Fruit fly (Drosophila melanogaster): ENCODE data around the gene promL.
A peak's percentile ranks its signal among the peaks of the same experiment; 100 is the strongest.

Gene promL

DNA sequence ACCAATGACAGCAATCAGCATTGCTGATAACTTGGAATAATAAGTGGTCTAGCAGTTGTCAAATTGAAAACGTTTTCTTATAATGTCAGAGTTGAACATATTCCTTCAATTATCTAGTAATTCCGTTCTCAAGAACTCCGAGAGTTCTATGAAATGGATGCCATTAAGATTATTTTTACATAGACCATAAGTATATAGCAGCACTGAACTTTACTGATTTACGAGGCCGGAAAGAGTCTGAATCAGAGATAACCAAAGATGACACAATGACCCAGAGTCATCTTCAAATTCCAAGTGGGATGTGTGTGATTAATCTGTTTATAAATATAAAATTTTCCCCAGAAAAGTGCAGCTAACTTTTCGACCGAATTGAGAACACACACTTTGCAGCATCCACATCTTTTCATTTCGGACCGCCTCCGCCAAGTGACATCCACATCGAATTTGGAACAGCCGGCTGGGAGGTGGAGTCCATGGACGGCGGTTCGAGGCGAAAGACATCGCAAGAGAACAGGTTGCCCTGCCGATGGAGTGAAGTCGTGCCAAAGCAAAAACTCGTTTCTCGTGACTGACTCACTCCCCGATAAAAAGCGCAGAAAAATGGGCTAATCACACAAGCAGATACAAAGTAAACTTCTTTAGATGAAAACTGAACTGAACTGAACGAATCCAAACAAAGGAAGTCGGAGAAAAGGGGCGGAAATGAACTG lies 2.4 kb downstream of the promL start:
- no peak for TF ChIP-seq Nf-YC (tag; optimal IDR thresholded peaks at IDR 0.05)
- TF ChIP-seq her (GFP tag; optimal IDR thresholded peaks at IDR 0.05), result no peak
- no peak for TF ChIP-seq trh (GFP tag; optimal IDR thresholded peaks at IDR 0.05)
- TF ChIP-seq nmo (GFP tag; optimal IDR thresholded peaks at IDR 0.05), result no peak
- no peak for TF ChIP-seq cg (GFP tag; optimal IDR thresholded peaks at IDR 0.05)
- no peak for TF ChIP-seq fru (optimal IDR thresholded peaks at IDR 0.05)
- no peak for TF ChIP-seq slbo (GFP tag; IDR thresholded peaks at IDR 0.05)
- no peak for TF ChIP-seq CG14050 (GFP tag; IDR thresholded peaks at IDR 0.05)
- no peak for TF ChIP-seq ssp (GFP tag; IDR thresholded peaks at IDR 0.05)
- TF ChIP-seq abd-A (tag; optimal IDR thresholded peaks at IDR 0.05), result no peak
- no peak for TF ChIP-seq stc (GFP tag; IDR thresholded peaks at IDR 0.05)
- no peak for TF ChIP-seq CG9727 (GFP tag; optimal IDR thresholded peaks at IDR 0.05)
- TF ChIP-seq CG4404 (GFP tag; IDR thresholded peaks at IDR 0.05), result no peak
- TF ChIP-seq aop (GFP tag; IDR thresholded peaks at IDR 0.05), result no peak
- TF ChIP-seq so (GFP tag; IDR thresholded peaks at IDR 0.05), result 0 out of 3 replicates have a peak, but pooled peaks have one; percentile 40
- TF ChIP-seq CG12769 (tag; optimal IDR thresholded peaks at IDR 0.05), result peak; percentile 54
- TF ChIP-seq usp (GFP tag; optimal IDR thresholded peaks at IDR 0.05), result no peak
- no peak for TF ChIP-seq lilli (GFP tag; optimal IDR thresholded peaks at IDR 0.05)
- TF ChIP-seq HmgD (GFP tag; optimal IDR thresholded peaks at IDR 0.05), result no peak
- no peak for TF ChIP-seq CG34422 (GFP tag; IDR thresholded peaks at IDR 0.05)
- TF ChIP-seq Hmr (GFP tag; optimal IDR thresholded peaks at IDR 0.05), result no peak
- no peak for TF ChIP-seq Pdp1 (GFP tag; optimal IDR thresholded peaks at IDR 0.05)
- TF ChIP-seq sna (GFP tag; IDR thresholded peaks at IDR 0.05; ENCODE audit: partially characterized antibody), result 0 out of 2 replicates have a peak, but pooled peaks have one; percentile 18
- TF ChIP-seq CG17361 (GFP tag; IDR thresholded peaks at IDR 0.05), result no peak
- no peak for TF ChIP-seq ranshi (GFP tag; IDR thresholded peaks at IDR 0.05)
- no peak for TF ChIP-seq lov (optimal IDR thresholded peaks at IDR 0.05)
- no peak for TF ChIP-seq lov (GFP tag; IDR thresholded peaks at IDR 0.05)
- no peak for TF ChIP-seq scrt (GFP tag; optimal IDR thresholded peaks at IDR 0.05)
- peak; percentile 5 for TF ChIP-seq ATbp (GFP tag; optimal IDR thresholded peaks at IDR 0.05)
- peak; percentile 51 for TF ChIP-seq sens (GFP tag)
- TF ChIP-seq gem (tag; optimal IDR thresholded peaks at IDR 0.05), result no peak
- TF ChIP-seq CG9797 (GFP tag; optimal IDR thresholded peaks at IDR 0.05), result no peak
- peak; percentile 37 for TF ChIP-seq Vsx1 (GFP tag; optimal IDR thresholded peaks at IDR 0.05)
- TF ChIP-seq sqz (GFP tag; optimal IDR thresholded peaks at IDR 0.05), result no peak
- TF ChIP-seq CG7372 (GFP tag; IDR thresholded peaks at IDR 0.05), result no peak
- TF ChIP-seq pita (GFP tag; optimal IDR thresholded peaks at IDR 0.05), result no peak
- no peak for TF ChIP-seq CG3065 (GFP tag; optimal IDR thresholded peaks at IDR 0.05)
- peak; percentile 83; the same call in 2 of the 4 replicates for TF ChIP-seq chinmo (GFP tag; IDR thresholded peaks at IDR 0.05; ENCODE audit: partially characterized antibody)
- TF ChIP-seq MESR4 (GFP tag; optimal IDR thresholded peaks at IDR 0.05), result no peak
- no peak for TF ChIP-seq Neu2 (GFP tag; optimal IDR thresholded peaks at IDR 0.05; ENCODE audit: borderline replicate concordance)
- TF ChIP-seq ERR (GFP tag; optimal IDR thresholded peaks at IDR 0.05), result no peak
- TF ChIP-seq CG12744 (GFP tag; optimal IDR thresholded peaks at IDR 0.05), result no peak
- TF ChIP-seq phol (tag; optimal IDR thresholded peaks at IDR 0.05), result no peak
- no peak for TF ChIP-seq CG13123 (GFP tag; optimal IDR thresholded peaks at IDR 0.05)
- TF ChIP-seq CG17328 (GFP tag; IDR thresholded peaks at IDR 0.05), result no peak
- no peak for TF ChIP-seq CG31441 (GFP tag; IDR thresholded peaks at IDR 0.05)
- no peak for TF ChIP-seq B-H2 (GFP tag; optimal IDR thresholded peaks at IDR 0.05)
- TF ChIP-seq PHDP (tag; optimal IDR thresholded peaks at IDR 0.05), result no peak
- no peak for TF ChIP-seq E2f1 (GFP tag; IDR thresholded peaks at IDR 0.05)
- TF ChIP-seq hth (optimal IDR thresholded peaks at IDR 0.05), result no peak
- no peak for TF ChIP-seq p53 (GFP tag; optimal IDR thresholded peaks at IDR 0.05)
